Worm (Caenorhabditis elegans): ENCODE measurements around the gene pros-1.
A peak's percentile ranks its signal among the peaks of the same experiment; 100 is the strongest.

pros-1 gene

DNA sequence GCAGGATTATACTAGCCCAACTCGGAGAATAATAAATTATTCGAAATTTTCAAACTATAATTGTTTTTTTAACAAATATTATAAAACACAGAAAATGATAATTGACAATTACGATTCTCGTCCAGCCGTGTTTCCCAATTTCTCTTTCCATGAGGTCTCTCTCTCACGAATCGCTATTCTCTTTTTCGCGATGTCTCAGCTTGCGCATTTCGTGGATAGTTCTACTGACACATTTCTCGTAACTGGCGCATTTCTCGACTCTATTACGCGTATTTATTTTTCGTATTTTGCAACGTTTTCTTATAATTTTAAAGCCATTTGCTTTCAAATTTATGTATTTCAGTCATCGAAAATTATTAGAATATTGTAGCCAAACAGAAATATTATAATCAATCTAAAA lies 23.3 kb upstream of the pros-1 start (continued):
- peak; percentile 97 for TF ChIP-seq sox-2 (GFP tag; IDR thresholded peaks at IDR 0.05)
- peak; percentile 100 for TF ChIP-seq ceh-45 (GFP tag; IDR thresholded peaks at IDR 0.05)
- TF ChIP-seq lin-11 (tag; optimal IDR thresholded peaks at IDR 0.05) = peak; percentile 96
- peak; percentile 98 for TF ChIP-seq dve-1 (tag; optimal IDR thresholded peaks at IDR 0.05)
- peak; percentile 100 for TF ChIP-seq Y22D7AL.16 (tag; optimal IDR thresholded peaks at IDR 0.05)
- peak; percentile 42 for TF ChIP-seq fkh-10 (GFP tag; optimal IDR thresholded peaks at IDR 0.05)
- TF ChIP-seq hlh-13 (GFP tag; optimal IDR thresholded peaks at IDR 0.05) = peak; percentile 99
- peak; percentile 100 for TF ChIP-seq F13H6.1 (tag; optimal IDR thresholded peaks at IDR 0.05)
- peak; percentile 91 for TF ChIP-seq ceh-9 (tag; optimal IDR thresholded peaks at IDR 0.05)
- TF ChIP-seq ceh-24 (tag; optimal IDR thresholded peaks at IDR 0.05) = peak; percentile 98
- TF ChIP-seq pax-1 (tag; optimal IDR thresholded peaks at IDR 0.05) = peak; percentile 85
- peak; percentile 100 for TF ChIP-seq eyg-1 (tag; optimal IDR thresholded peaks at IDR 0.05)
- TF ChIP-seq C08G9.2 (tag; optimal IDR thresholded peaks at IDR 0.05) = peak; percentile 100
- TF ChIP-seq K02D7.2 (tag; optimal IDR thresholded peaks at IDR 0.05) = peak; percentile 99
- TF ChIP-seq pat-9 (tag; optimal IDR thresholded peaks at IDR 0.05) = peak; percentile 99
- TF ChIP-seq ceh-6 (GFP tag; optimal IDR thresholded peaks at IDR 0.05) = peak; percentile 98
- peak; percentile 100 for TF ChIP-seq syd-9 (tag; optimal IDR thresholded peaks at IDR 0.05)
- peak; percentile 37 for TF ChIP-seq ceh-22 (tag; optimal IDR thresholded peaks at IDR 0.05)
- TF ChIP-seq sox-4 (tag; optimal IDR thresholded peaks at IDR 0.05) = peak; percentile 99
- peak; percentile 100 for TF ChIP-seq pqm-1 (tag; optimal IDR thresholded peaks at IDR 0.05)
- peak; percentile 100 for TF ChIP-seq pag-3 (tag; optimal IDR thresholded peaks at IDR 0.05; ENCODE audit: borderline replicate concordance)
- TF ChIP-seq unc-42 (tag; optimal IDR thresholded peaks at IDR 0.05) = peak; percentile 100
- no peak for TF ChIP-seq ama-1 (optimal IDR thresholded peaks at IDR 0.05)
- TF ChIP-seq ref-2 (tag; optimal IDR thresholded peaks at IDR 0.05) = peak; percentile 100
- TF ChIP-seq ceh-31 (tag; optimal IDR thresholded peaks at IDR 0.05) = peak; percentile 100
- peak; percentile 88 for TF ChIP-seq K09A11.1 (tag; optimal IDR thresholded peaks at IDR 0.05; ENCODE audit: insufficient read depth)

DNA sequence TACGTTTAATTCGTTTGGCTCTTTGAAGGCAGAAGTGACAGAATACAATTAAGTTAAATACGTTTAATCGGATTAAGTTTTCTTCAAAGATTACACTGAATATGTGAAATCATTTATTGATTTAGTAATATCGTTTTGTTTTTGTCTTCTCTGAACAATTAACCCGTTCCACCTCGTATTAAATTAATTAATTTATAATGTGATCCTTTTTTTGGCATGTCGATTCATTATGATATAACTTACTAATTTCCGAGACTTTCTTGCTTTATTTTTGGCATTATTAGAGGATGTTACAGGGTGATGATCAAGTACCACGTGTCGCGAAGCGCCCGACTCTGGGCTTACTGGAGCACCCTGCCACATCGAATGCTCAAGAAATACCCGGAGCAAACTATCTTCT lies 22.9 kb upstream of the pros-1 start, which contains the start of gene K12H4.5:
TSS of gene K12H4.5 (plus strand) at position 301 of the 400 bp plus-strand sequence.
- TF ChIP-seq ceh-9 (tag; optimal IDR thresholded peaks at IDR 0.05) = no peak
- TF ChIP-seq ama-1 (optimal IDR thresholded peaks at IDR 0.05) = no peak
- no peak for TF ChIP-seq fkh-10 (GFP tag; optimal IDR thresholded peaks at IDR 0.05)
- no peak for TF ChIP-seq pag-3 (tag; optimal IDR thresholded peaks at IDR 0.05; ENCODE audit: borderline replicate concordance)
- TF ChIP-seq ets-4 (tag; optimal IDR thresholded peaks at IDR 0.05) = no peak
- no peak for TF ChIP-seq gmeb-2 (tag; optimal IDR thresholded peaks at IDR 0.05)
- no peak for TF ChIP-seq pqm-1 (tag; optimal IDR thresholded peaks at IDR 0.05)
- TF ChIP-seq sox-4 (tag; optimal IDR thresholded peaks at IDR 0.05) = no peak
- no peak for TF ChIP-seq hlh-15 (tag; optimal IDR thresholded peaks at IDR 0.05)
- TF ChIP-seq ceh-48 (tag; optimal IDR thresholded peaks at IDR 0.05) = no peak
- no peak for TF ChIP-seq elt-2 (tag; optimal IDR thresholded peaks at IDR 0.05)
- no peak for TF ChIP-seq syd-9 (tag; optimal IDR thresholded peaks at IDR 0.05)
- TF ChIP-seq unc-3 (GFP tag; conservative IDR thresholded peaks at IDR 0.05) = no peak
- no peak for TF ChIP-seq unc-3 (tag; optimal IDR thresholded peaks at IDR 0.05)
- no peak for TF ChIP-seq lim-6 (tag; optimal IDR thresholded peaks at IDR 0.05)

DNA sequence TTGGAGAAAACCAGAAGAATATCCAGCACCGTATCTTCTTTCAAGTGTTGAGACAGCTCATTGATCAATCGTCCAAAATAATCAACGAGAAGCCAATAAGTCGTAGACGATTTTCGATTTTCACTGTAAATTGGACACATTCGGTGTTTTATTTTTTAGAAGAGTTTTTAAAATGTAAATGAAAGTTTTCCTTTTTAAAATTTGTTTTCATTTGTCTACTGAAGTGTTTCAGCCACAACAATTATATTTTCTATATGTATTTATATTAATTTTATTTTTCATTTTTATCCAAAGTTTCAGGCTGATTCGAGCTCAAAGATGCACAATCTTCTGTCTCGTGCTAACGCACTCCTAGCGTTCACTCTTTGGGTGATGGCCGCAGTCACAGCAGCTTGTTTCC lies 22.4 kb upstream of the pros-1 start, which contains the start of gene spcs-3:
TSS of gene spcs-3 (plus strand) at position 301 of the 400 bp plus-strand sequence.
- TF ChIP-seq ceh-18 (tag; optimal IDR thresholded peaks at IDR 0.05) = no peak
- TF ChIP-seq ref-2 (tag; optimal IDR thresholded peaks at IDR 0.05) = no peak
- TF ChIP-seq C38D4.7 (GFP tag; optimal IDR thresholded peaks at IDR 0.05) = no peak
- TF ChIP-seq ceh-9 (tag; optimal IDR thresholded peaks at IDR 0.05) = no peak
- TF ChIP-seq eyg-1 (tag; optimal IDR thresholded peaks at IDR 0.05) = no peak
- no peak for TF ChIP-seq syd-9 (tag; optimal IDR thresholded peaks at IDR 0.05)
- TF ChIP-seq elt-4 (tag; optimal IDR thresholded peaks at IDR 0.05) = no peak
- no peak for TF ChIP-seq tbx-7 (tag; optimal IDR thresholded peaks at IDR 0.05)
- no peak for TF ChIP-seq pax-1 (tag; optimal IDR thresholded peaks at IDR 0.05)
- TF ChIP-seq npax-4 (tag; optimal IDR thresholded peaks at IDR 0.05) = no peak

Measured in whole organism, late embryonic.